Worm (Caenorhabditis elegans) whole organism, L2 larva: ENCODE data around the gene K03B8.14.
A peak's percentile ranks its signal among the peaks of the same experiment; 100 is the strongest.
"Not testable (repeated sequence)": the region's sequence is repeated elsewhere in the genome, so short reads cannot be mapped to it uniquely, and the experiment has no call there.

Experiments
- C34F6.9 ChIP-seq: fragments of 150-350 bp; optimal IDR thresholded peaks from 2 replicates; lab custom pipeline; 2014; ENCODE audit warnings: missing biosample characterization, missing genetic modification characterization
- F13H6.1 ChIP-seq: sonication (generic microtip); optimal IDR thresholded peaks from 2 replicates; lab custom pipeline; 2016; ENCODE audit warnings: missing genetic modification characterization, missing compliant biosample characterization
- alr-1 ChIP-seq: fragments of 150-350 bp; optimal IDR thresholded peaks from 2 replicates; lab custom pipeline; 2014; ENCODE audit warnings: missing biosample characterization, missing genetic modification characterization
- ama-1 ChIP-seq: fragments of 150-350 bp; optimal IDR thresholded peaks from 2 replicates; lab custom pipeline; 2018; ENCODE audit warnings: inconsistent platforms
- ceh-16 ChIP-seq: fragments of 150-350 bp; optimal IDR thresholded peaks from 2 replicates; lab custom pipeline; 2014; ENCODE audit warnings: missing biosample characterization, missing genetic modification characterization
- crh-2 ChIP-seq: sonication (generic microtip); optimal IDR thresholded peaks from 2 replicates; lab custom pipeline; 2017; ENCODE audit warnings: missing biosample characterization, missing genetic modification characterization
- dmd-4 ChIP-seq: sonication (generic microtip); optimal IDR thresholded peaks from 2 replicates; lab custom pipeline; 2017; ENCODE audit warnings: missing biosample characterization, missing genetic modification characterization
- egl-27 ChIP-seq: sonication (generic microtip); optimal IDR thresholded peaks from 3 replicates; lab custom pipeline; 2017; ENCODE audit warnings: missing biosample characterization, missing genetic modification reagents, missing genetic modification characterization
- elt-1 ChIP-seq: fragments of 150-350 bp; optimal IDR thresholded peaks from 2 replicates; lab custom pipeline; 2014; ENCODE audit warnings: missing biosample characterization, missing genetic modification characterization
- fos-1 ChIP-seq: fragments of 150-350 bp; optimal IDR thresholded peaks from 2 replicates; lab custom pipeline; 2014; ENCODE audit warnings: missing biosample characterization, missing genetic modification characterization
- lin-11 ChIP-seq: fragments of 150-350 bp; sonication (generic microtip); optimal IDR thresholded peaks from 2 replicates; lab custom pipeline; 2014; ENCODE audit warnings: missing biosample characterization, missing genetic modification characterization, inconsistent platforms, mixed read lengths
- lin-13 ChIP-seq: fragments of 150-350 bp; optimal IDR thresholded peaks from 2 replicates; lab custom pipeline; 2014; ENCODE audit warnings: missing biosample characterization, missing genetic modification reagents, missing genetic modification characterization
- lin-39 ChIP-seq: fragments of 150-350 bp; optimal IDR thresholded peaks from 2 replicates; lab custom pipeline; 2014; ENCODE audit warnings: missing biosample characterization, missing genetic modification reagents, missing genetic modification characterization
- mab-5 ChIP-seq: fragments of 150-350 bp; optimal IDR thresholded peaks from 2 replicates; lab custom pipeline; 2014; ENCODE audit warnings: missing biosample characterization, missing genetic modification characterization
- nhr-10 ChIP-seq: sonication (generic microtip); optimal IDR thresholded peaks from 2 replicates; lab custom pipeline; 2017; ENCODE audit warnings: missing biosample characterization, missing genetic modification characterization
- nhr-11 ChIP-seq: fragments of 150-350 bp; optimal IDR thresholded peaks from 2 replicates; lab custom pipeline; 2014; ENCODE audit warnings: missing biosample characterization, missing genetic modification characterization
- nhr-129 ChIP-seq: fragments of 150-350 bp; optimal IDR thresholded peaks from 2 replicates; lab custom pipeline; 2014; ENCODE audit warnings: missing biosample characterization, missing genetic modification characterization
- nhr-21 ChIP-seq: fragments of 150-350 bp; optimal IDR thresholded peaks from 2 replicates; lab custom pipeline; 2014; ENCODE audit warnings: missing biosample characterization, missing genetic modification characterization
- nhr-23 ChIP-seq: fragments of 150-350 bp; optimal IDR thresholded peaks from 2 replicates; lab custom pipeline; 2014; ENCODE audit warnings: missing biosample characterization, missing genetic modification reagents, missing genetic modification characterization
- nhr-237 ChIP-seq: fragments of 150-350 bp; optimal IDR thresholded peaks from 2 replicates; lab custom pipeline; 2014; ENCODE audit warnings: missing biosample characterization, missing genetic modification characterization
- nhr-25 ChIP-seq: fragments of 150-350 bp; sonication (generic microtip); optimal IDR thresholded peaks from 3 replicates; lab custom pipeline; 2014; ENCODE audit warnings: missing biosample characterization, missing genetic modification characterization
- nhr-6 ChIP-seq: fragments of 150-350 bp; optimal IDR thresholded peaks from 2 replicates; lab custom pipeline; 2014; ENCODE audit warnings: missing biosample characterization, missing genetic modification characterization
- nhr-77 ChIP-seq: fragments of 150-350 bp; optimal IDR thresholded peaks from 2 replicates; lab custom pipeline; 2014; ENCODE audit warnings: missing biosample characterization, missing genetic modification characterization
- peb-1 ChIP-seq: fragments of 150-350 bp; optimal IDR thresholded peaks from 2 replicates; lab custom pipeline; 2014; ENCODE audit warnings: missing biosample characterization, missing genetic modification characterization
- sem-4 ChIP-seq: fragments of 150-350 bp; optimal IDR thresholded peaks from 2 replicates; lab custom pipeline; 2014; ENCODE audit warnings: missing biosample characterization, missing genetic modification reagents, missing genetic modification characterization
- skn-1 ChIP-seq: sonication (generic microtip); optimal IDR thresholded peaks from 2 replicates; lab custom pipeline; 2017; ENCODE audit warnings: missing biosample characterization, missing genetic modification characterization
- sma-9 ChIP-seq, 2 experiments: fragments of 150-350 bp in 1 of 2; sonication (generic microtip) in 1 of 2; optimal IDR thresholded peaks; 2 replicates each; lab custom pipeline; 2014 to 2016; ENCODE audit warnings: missing genetic modification characterization in 2 of 2, mild to moderate bottlenecking in 1 of 2, missing biosample characterization in 1 of 2, missing compliant biosample characterization in 1 of 2, missing genetic modification reagents in 1 of 2, moderate library complexity in 1 of 2
- unc-62 ChIP-seq: fragments of 150-350 bp; optimal IDR thresholded peaks from 2 replicates; lab custom pipeline; 2014; ENCODE audit warnings: missing biosample characterization, missing genetic modification reagents, missing genetic modification characterization
- ztf-1 ChIP-seq: fragments of 200-800 bp; sonication (Bioruptor generic); conservative IDR thresholded peaks from 2 replicates; pipeline ENCODE4 v1.3.6; 2022; ENCODE audit warnings: missing genetic modification characterization, missing compliant biosample characterization
- ztf-11 ChIP-seq: sonication (generic microtip); optimal IDR thresholded peaks from 2 replicates; lab custom pipeline; 2017; ENCODE audit warnings: missing biosample characterization, missing genetic modification characterization
- ztf-4 ChIP-seq: fragments of 150-350 bp; optimal IDR thresholded peaks from 2 replicates; lab custom pipeline; 2014; ENCODE audit warnings: missing biosample characterization, missing genetic modification characterization

The K03B8.14 gene

DNA sequence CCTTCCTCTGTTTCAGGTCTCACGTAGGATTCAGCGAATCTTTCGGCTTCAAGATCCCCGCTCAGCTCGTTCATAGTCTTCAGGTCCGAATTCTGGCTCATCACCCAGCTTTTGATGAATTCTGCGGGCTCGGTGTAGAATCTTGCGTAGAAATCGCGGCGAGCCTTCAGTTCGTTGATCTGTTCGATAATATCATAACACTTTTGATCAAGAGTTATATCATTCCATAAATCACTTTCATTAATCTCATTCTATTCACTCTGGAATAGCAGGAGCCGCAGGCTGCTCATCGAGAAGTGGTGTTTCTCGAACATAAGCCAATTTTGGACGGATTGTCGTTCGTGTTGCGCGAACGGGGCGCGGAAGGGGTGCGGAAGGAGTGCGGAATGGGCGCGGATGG is 4.7 kb downstream of the K03B8.14 start, which contains the start of gene K03B8.4:
TSS of gene K03B8.4 (minus strand) at position 101 of the 400 bp plus-strand sequence.
- TF ChIP-seq lin-13; lin-11; egl-27 (tag; lab: Kevin White, UChicago): not testable (repeated sequence)

DNA sequence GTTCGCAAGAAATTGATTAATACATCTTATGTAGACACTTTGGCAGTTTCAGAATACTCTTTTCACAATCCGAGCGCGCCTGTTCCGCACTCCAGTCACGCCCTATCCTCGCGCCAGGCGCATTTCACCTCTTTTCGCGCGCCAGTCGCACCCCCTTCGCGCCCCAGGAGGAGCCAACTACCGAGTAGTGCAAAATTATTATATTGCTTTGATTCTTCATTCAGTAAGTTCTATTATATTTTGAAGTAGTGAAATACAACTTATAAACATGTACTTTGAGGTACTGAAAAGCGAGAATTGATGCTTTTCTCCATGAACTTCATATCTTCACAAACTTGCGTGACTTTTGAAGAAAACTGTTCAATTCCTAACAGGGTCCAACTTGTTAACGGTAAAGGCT is 5.8 kb downstream of the K03B8.14 start, which contains the start of gene nas-18:
TSS of gene nas-18 (plus strand) at position 301 of the 400 bp plus-strand sequence.
- TF ChIP-seq fos-1 (tag; lab: Kevin White, UChicago); ztf-1 (GFP tag; lab: Robert Waterston, UW); skn-1 (tag; lab: Kevin White, UChicago): not testable (repeated sequence)

DNA sequence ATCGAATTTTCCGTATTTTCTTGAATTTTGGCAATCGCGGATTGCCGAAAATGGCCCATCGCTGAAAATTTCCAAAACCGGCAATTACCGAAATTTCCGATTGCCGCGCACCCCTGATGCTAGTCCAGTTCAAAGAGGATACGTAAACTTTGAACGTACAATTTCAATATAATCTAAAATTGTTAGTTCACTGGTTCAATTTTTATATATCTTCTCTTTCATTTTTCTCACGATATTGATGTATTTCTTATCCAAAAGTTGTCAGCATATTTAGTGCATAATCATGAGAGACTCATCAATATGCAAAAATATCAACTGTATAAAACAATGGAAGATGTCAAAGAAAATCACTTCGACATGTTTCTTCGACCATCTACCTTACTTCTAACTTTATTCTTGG is 8.3 kb downstream of the K03B8.14 start, which contains the start of gene nas-17:
TSS of gene nas-17 (plus strand) at position 301 of the 400 bp plus-strand sequence.
- TF ChIP-seq alr-1 (tag; lab: Kevin White, UChicago) = no peak
- TF ChIP-seq nhr-6 (tag; lab: Kevin White, UChicago) = no peak
- no peak for TF ChIP-seq nhr-77 (tag; lab: Kevin White, UChicago)
- no peak for TF ChIP-seq ztf-11 (tag; lab: Kevin White, UChicago)
- TF ChIP-seq nhr-21 (tag; lab: Kevin White, UChicago) = no peak
- no peak for TF ChIP-seq ama-1 (lab: Kevin White, UChicago)
- TF ChIP-seq nhr-129 (tag; lab: Kevin White, UChicago) = no peak
- TF ChIP-seq F13H6.1 (tag; lab: Kevin White, UChicago) = no peak
- no peak for TF ChIP-seq C34F6.9 (tag; lab: Kevin White, UChicago)
- TF ChIP-seq nhr-10 (tag; lab: Kevin White, UChicago) = no peak
- TF ChIP-seq fos-1 (tag; lab: Kevin White, UChicago) = no peak
- no peak for TF ChIP-seq peb-1 (tag; lab: Kevin White, UChicago)
- no peak for TF ChIP-seq sem-4 (tag; lab: Kevin White, UChicago)
- no peak for TF ChIP-seq ceh-16
- no peak for TF ChIP-seq nhr-25 (tag; lab: Kevin White, UChicago)
- TF ChIP-seq lin-11 = no peak
- no peak for TF ChIP-seq nhr-23
- TF ChIP-seq sma-9 (GFP tag; optimal IDR thresholded peaks at IDR 0.05; lab: Kevin White, UChicago) = no peak
- TF ChIP-seq sma-9 (tag; optimal IDR thresholded peaks at IDR 0.05; lab: Kevin White, UChicago) = no peak
- TF ChIP-seq, all 48 proteins: peak for 0

DNA sequence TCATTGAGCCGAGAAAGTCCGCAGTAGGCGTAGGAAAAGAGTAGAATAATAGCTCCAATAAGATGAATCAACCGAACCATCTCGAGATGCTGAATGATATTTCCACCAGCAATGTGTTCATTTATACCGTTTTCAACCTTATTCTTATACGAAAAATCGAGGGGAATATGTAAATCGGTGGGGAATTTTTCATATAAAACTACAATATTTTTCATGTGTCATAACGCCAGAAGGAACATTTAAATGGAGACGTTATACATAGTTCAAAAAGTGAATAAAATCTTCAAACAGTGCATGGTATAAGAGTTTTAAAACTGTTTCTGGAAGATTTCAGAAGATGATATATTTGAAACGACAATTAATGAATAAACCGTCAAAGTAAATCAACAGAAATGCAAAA is 12.3 kb downstream of the K03B8.14 start, which contains the start of gene nas-19:
TSS of gene nas-19 (minus strand) at position 101 of the 400 bp plus-strand sequence.
- TF ChIP-seq lin-39 (tag; lab: Kevin White, UChicago) (no peak), elt-1 (tag; lab: Kevin White, UChicago) (no peak), nhr-6 (tag; lab: Kevin White, UChicago) (no peak), unc-62 (GFP tag; lab: Kevin White, UChicago) (no peak), ztf-4 (tag; lab: Kevin White, UChicago) (no peak)

DNA sequence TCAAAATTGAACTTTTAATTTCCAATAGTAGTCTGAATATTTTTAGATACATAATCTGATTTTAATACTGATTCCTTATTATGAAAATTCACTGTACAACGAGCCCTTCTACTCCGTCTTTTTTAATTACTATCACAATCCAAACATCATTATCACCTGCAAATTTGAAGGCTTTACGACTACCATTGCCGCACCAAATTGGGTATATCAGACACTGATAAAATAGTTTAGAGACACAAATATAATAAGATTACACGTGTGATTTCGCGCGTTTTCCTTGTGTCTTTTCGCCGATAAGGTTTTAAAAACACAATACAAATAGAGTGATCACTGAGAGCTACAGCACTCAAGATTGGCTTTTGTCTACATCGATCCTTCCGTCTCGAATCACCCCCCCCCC is 12.8 kb downstream of the K03B8.14 start:
- TF ChIP-seq mab-5 (tag; lab: Kevin White, UChicago) (no peak), sma-9 (GFP tag; optimal IDR thresholded peaks at IDR 0.05; lab: Kevin White, UChicago) (peak; percentile 24), sma-9 (tag; optimal IDR thresholded peaks at IDR 0.05; lab: Kevin White, UChicago) (no peak), fos-1 (tag; lab: Kevin White, UChicago) (peak; percentile 71)
- TF ChIP-seq, all 48 proteins: peak for 2

DNA sequence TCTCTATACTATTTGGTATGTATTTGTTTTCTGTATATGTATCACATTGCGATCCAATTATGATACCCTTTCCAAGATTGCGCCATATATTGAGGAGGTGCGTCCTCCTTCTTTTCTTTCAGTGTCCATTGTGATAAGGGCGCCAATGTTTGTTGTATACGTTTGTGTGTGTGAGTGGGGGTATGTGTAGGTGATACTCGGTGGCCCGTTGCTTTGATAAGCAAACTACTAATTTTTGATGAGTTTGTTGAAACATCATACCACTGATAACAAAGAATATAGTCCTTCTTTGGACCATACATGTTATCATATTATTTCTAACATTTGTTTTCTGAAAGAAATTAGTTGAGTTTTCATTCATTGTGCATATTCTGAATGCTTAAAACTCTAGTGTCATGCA is 13.4 kb downstream of the K03B8.14 start:
- TF ChIP-seq crh-2 (tag; lab: Kevin White, UChicago) (peak; percentile 45), fos-1 (tag; lab: Kevin White, UChicago) (peak; percentile 70), sma-9 (GFP tag; optimal IDR thresholded peaks at IDR 0.05; lab: Kevin White, UChicago) (peak; percentile 24), sma-9 (tag; optimal IDR thresholded peaks at IDR 0.05; lab: Kevin White, UChicago) (no peak), nhr-11 (tag; lab: Kevin White, UChicago) (no peak), nhr-237 (tag; lab: Kevin White, UChicago) (no peak), nhr-129 (tag; lab: Kevin White, UChicago) (no peak), dmd-4 (no peak), F13H6.1 (tag; lab: Kevin White, UChicago) (peak; percentile 15), nhr-23 (no peak)
